Worm (Caenorhabditis elegans) whole organism, young adult: ENCODE results near the gene srh-92.

Experiments used
- F22D6.2 ChIP-seq: sonication (generic microtip); optimal IDR thresholded peaks from 2 replicates; lab custom pipeline; 2016; ENCODE audit warnings: mild to moderate bottlenecking, missing genetic modification characterization, missing compliant biosample characterization
- aptf-2 ChIP-seq: fragments of 200-800 bp; sonication (Bioruptor generic); conservative IDR thresholded peaks from 2 replicates; pipeline ENCODE4 v1.3.6; 2022; ENCODE audit warnings: missing genetic modification reagents, missing genetic modification characterization, missing compliant biosample characterization
- him-1 ChIP-seq: sonication (generic microtip); optimal IDR thresholded peaks from 2 replicates; lab custom pipeline; 2016; ENCODE audit warnings: missing genotype, missing genetic modification reagents, missing genetic modification characterization, missing compliant biosample characterization
- let-607 ChIP-seq, 2 experiments: fragments of 200-800 bp in 1 of 2; sonication (Bioruptor generic) in 1 of 2; sonication (generic microtip) in 1 of 2; optimal IDR thresholded peaks; 2 replicates each; lab custom pipeline; 2016 to 2018; ENCODE audit warnings: mild to moderate bottlenecking in 2 of 2, missing compliant biosample characterization in 2 of 2, missing genetic modification characterization in 2 of 2, moderate library complexity in 2 of 2, missing genotype in 1 of 2
- lin-40 ChIP-seq: sonication (generic microtip); optimal IDR thresholded peaks from 2 replicates; lab custom pipeline; 2016; ENCODE audit warnings: missing genetic modification characterization, mild to moderate bottlenecking, missing compliant biosample characterization, missing genotype, missing genetic modification reagents
- nhr-90 ChIP-seq: sonication (generic microtip); optimal IDR thresholded peaks from 2 replicates; lab custom pipeline; 2016; ENCODE audit warnings: missing genotype, mild to moderate bottlenecking, missing genetic modification characterization, missing compliant biosample characterization
- snpc-4 ChIP-seq, 5 experiments: fragments of 150-350 bp in 1 of 5; sonication (generic microtip) in 4 of 5; optimal IDR thresholded peaks; 2 replicates each; lab custom pipeline; 2014 to 2018; ENCODE audit warnings: missing genetic modification characterization in 5 of 5, missing biosample characterization in 3 of 5, antibody characterized with exemption in 2 of 5, mild to moderate bottlenecking in 2 of 5, missing compliant biosample characterization in 2 of 5, missing genotype in 2 of 5, moderate library complexity in 2 of 5, missing genetic modification reagents in 1 of 5

ce11 chrV:7437538-7437937 lies 23.3 kb downstream of the srh-92 start, which contains the start of gene F25E5.9:
- TF ChIP-seq F22D6.2 (tag; lab: Kevin White, UChicago) (no peak), nhr-90 (tag; lab: Kevin White, UChicago) (no peak), snpc-4 (GFP tag; optimal IDR thresholded peaks at IDR 0.05; lab: Kevin White, UChicago) (no peak), snpc-4 (tag; optimal IDR thresholded peaks at IDR 0.05; lab: Kevin White, UChicago) (no peak), lin-40 (tag; lab: Kevin White, UChicago) (no peak), let-607 (tag; optimal IDR thresholded peaks at IDR 0.05; lab: Kevin White, UChicago) (no peak), aptf-2 (GFP tag; lab: Robert Waterston, UW) (no peak), him-1 (no peak)
